Worm (Caenorhabditis elegans) whole organism, late embryonic: ENCODE results near the gene rpl-21.

Experiments
- C38D4.7 ChIP-seq: fragments of 200-800 bp; sonication (Bioruptor generic); optimal IDR thresholded peaks from 2 replicates; lab custom pipeline; 2018; ENCODE audit warnings: mild to moderate bottlenecking, missing genetic modification characterization, moderate library complexity, missing compliant biosample characterization
- K09A11.1 ChIP-seq: sonication (generic microtip); optimal IDR thresholded peaks from 2 replicates; lab custom pipeline; 2017; ENCODE audit warnings: antibody characterized with exemption, mild to moderate bottlenecking, missing genetic modification characterization, missing compliant biosample characterization; ENCODE audit not compliant: insufficient read depth
- T23F11.4 ChIP-seq: fragments of 200-800 bp; sonication (Bioruptor generic); optimal IDR thresholded peaks from 2 replicates; lab custom pipeline; 2018; ENCODE audit warnings: mild to moderate bottlenecking, missing genetic modification characterization, missing compliant biosample characterization
- Y22D7AL.16 ChIP-seq: sonication (generic microtip); optimal IDR thresholded peaks from 2 replicates; lab custom pipeline; 2016; ENCODE audit warnings: missing genetic modification characterization, missing compliant biosample characterization
- ahr-1 ChIP-seq: sonication (generic microtip); optimal IDR thresholded peaks from 2 replicates; lab custom pipeline; 2016; ENCODE audit warnings: missing genetic modification characterization, missing compliant biosample characterization
- ama-1 ChIP-seq: fragments of 150-350 bp; optimal IDR thresholded peaks from 2 replicates; lab custom pipeline; 2014
- ceh-14 ChIP-seq: sonication (generic microtip); optimal IDR thresholded peaks from 2 replicates; lab custom pipeline; 2016; ENCODE audit warnings: missing genotype, missing genetic modification characterization, missing compliant biosample characterization
- ceh-2 ChIP-seq: sonication (generic microtip); optimal IDR thresholded peaks from 2 replicates; lab custom pipeline; 2016; ENCODE audit warnings: missing genotype, missing genetic modification characterization, missing compliant biosample characterization
- ceh-22 ChIP-seq: sonication (generic microtip); optimal IDR thresholded peaks from 2 replicates; lab custom pipeline; 2017; ENCODE audit warnings: missing biosample characterization, missing genetic modification characterization
- ceh-24 ChIP-seq: sonication (generic microtip); optimal IDR thresholded peaks from 2 replicates; lab custom pipeline; 2016; ENCODE audit warnings: mild to moderate bottlenecking, missing genetic modification characterization, missing compliant biosample characterization
- ceh-30 ChIP-seq: fragments of 150-350 bp; optimal IDR thresholded peaks from 2 replicates; lab custom pipeline; 2014; ENCODE audit warnings: missing biosample characterization, missing genetic modification characterization
- ceh-48 ChIP-seq: sonication (generic microtip); optimal IDR thresholded peaks from 2 replicates; lab custom pipeline; 2016; ENCODE audit warnings: missing genetic modification characterization, inconsistent platforms, missing compliant biosample characterization
- ceh-6 ChIP-seq: fragments of 200-800 bp; sonication (Bioruptor generic); optimal IDR thresholded peaks from 2 replicates; lab custom pipeline; 2018; ENCODE audit warnings: mild to moderate bottlenecking, missing genetic modification characterization, missing compliant biosample characterization
- ceh-9 ChIP-seq: sonication (generic microtip); optimal IDR thresholded peaks from 2 replicates; lab custom pipeline; 2016; ENCODE audit warnings: mild to moderate bottlenecking, missing genetic modification characterization, inconsistent platforms, missing compliant biosample characterization
- dmd-4 ChIP-seq: sonication (generic microtip); optimal IDR thresholded peaks from 2 replicates; lab custom pipeline; 2016; ENCODE audit warnings: borderline replicate concordance, missing genetic modification characterization, missing compliant biosample characterization
- fax-1 ChIP-seq: sonication (generic microtip); optimal IDR thresholded peaks from 2 replicates; lab custom pipeline; 2016; ENCODE audit warnings: missing genotype, missing genetic modification characterization, missing compliant biosample characterization
- fkh-6 ChIP-seq: sonication (generic microtip); optimal IDR thresholded peaks from 2 replicates; lab custom pipeline; 2016; ENCODE audit warnings: missing genetic modification characterization, missing compliant biosample characterization
- hlh-13 ChIP-seq: fragments of 200-800 bp; sonication (Bioruptor generic); optimal IDR thresholded peaks from 2 replicates; lab custom pipeline; 2018; ENCODE audit warnings: mild to moderate bottlenecking, missing genetic modification characterization, missing compliant biosample characterization
- hlh-30 ChIP-seq: sonication (generic microtip); optimal IDR thresholded peaks from 2 replicates; lab custom pipeline; 2017; ENCODE audit warnings: antibody characterized with exemption, missing genetic modification characterization, missing compliant biosample characterization; ENCODE audit not compliant: insufficient read depth
- hlh-6 ChIP-seq: sonication (generic microtip); optimal IDR thresholded peaks from 2 replicates; lab custom pipeline; 2016; ENCODE audit warnings: missing genotype, missing genetic modification characterization, missing compliant biosample characterization
- hlh-8 ChIP-seq: sonication (generic microtip); optimal IDR thresholded peaks from 2 replicates; lab custom pipeline; 2016; ENCODE audit warnings: missing genotype, missing genetic modification characterization, missing compliant biosample characterization
- lim-6 ChIP-seq: sonication (generic microtip); optimal IDR thresholded peaks from 2 replicates; lab custom pipeline; 2016; ENCODE audit warnings: missing genetic modification characterization, missing compliant biosample characterization
- nfya-1 ChIP-seq: sonication (generic microtip); optimal IDR thresholded peaks from 2 replicates; lab custom pipeline; 2017; ENCODE audit warnings: missing genetic modification characterization, mild to moderate bottlenecking, missing compliant biosample characterization, antibody characterized with exemption, moderate library complexity
- nhr-232 ChIP-seq: sonication (generic microtip); optimal IDR thresholded peaks from 2 replicates; lab custom pipeline; 2016; ENCODE audit warnings: missing genetic modification characterization, missing compliant biosample characterization
- odd-2 ChIP-seq: sonication (generic microtip); optimal IDR thresholded peaks from 2 replicates; lab custom pipeline; 2017; ENCODE audit warnings: antibody characterized with exemption, mild to moderate bottlenecking, missing genetic modification characterization, missing compliant biosample characterization
- pag-3 ChIP-seq: sonication (generic microtip); optimal IDR thresholded peaks from 2 replicates; lab custom pipeline; 2016; ENCODE audit warnings: missing compliant biosample characterization, missing genetic modification characterization, borderline replicate concordance
- pat-9 ChIP-seq: fragments of 200-800 bp; sonication (Bioruptor generic); optimal IDR thresholded peaks from 2 replicates; lab custom pipeline; 2018; ENCODE audit warnings: mild to moderate bottlenecking, missing genetic modification characterization, moderate library complexity, missing compliant biosample characterization
- pax-1 ChIP-seq: fragments of 150-350 bp; optimal IDR thresholded peaks from 2 replicates; lab custom pipeline; 2014; ENCODE audit warnings: missing biosample characterization, missing genetic modification characterization
- pha-4 ChIP-seq: fragments of 150-350 bp; optimal IDR thresholded peaks from 2 replicates; lab custom pipeline; 2018; ENCODE audit warnings: missing biosample characterization, missing genetic modification reagents, missing genetic modification characterization
- pros-1 ChIP-seq: fragments of 150-350 bp; optimal IDR thresholded peaks from 2 replicates; lab custom pipeline; 2014; ENCODE audit warnings: missing biosample characterization, missing genetic modification reagents, missing genetic modification characterization
- ref-2 ChIP-seq: sonication (generic microtip); optimal IDR thresholded peaks from 2 replicates; lab custom pipeline; 2016; ENCODE audit warnings: missing genetic modification characterization, missing compliant biosample characterization
- rnt-1 ChIP-seq: sonication (generic microtip); optimal IDR thresholded peaks from 2 replicates; lab custom pipeline; 2016; ENCODE audit warnings: missing genetic modification characterization, missing compliant biosample characterization
- sdc-2 ChIP-seq: sonication (generic microtip); optimal IDR thresholded peaks from 2 replicates; lab custom pipeline; 2016; ENCODE audit warnings: missing genotype, missing genetic modification characterization, missing compliant biosample characterization
- sox-4 ChIP-seq: sonication (generic microtip); optimal IDR thresholded peaks from 2 replicates; lab custom pipeline; 2017; ENCODE audit warnings: mild to moderate bottlenecking, missing genetic modification characterization, inconsistent platforms, missing compliant biosample characterization
- syd-9 ChIP-seq: sonication (generic microtip); optimal IDR thresholded peaks from 2 replicates; lab custom pipeline; 2016; ENCODE audit warnings: mild to moderate bottlenecking, missing genetic modification characterization, moderate library complexity, missing compliant biosample characterization
- tbx-7 ChIP-seq: sonication (generic microtip); optimal IDR thresholded peaks from 2 replicates; lab custom pipeline; 2016; ENCODE audit warnings: missing genotype, missing genetic modification characterization, missing compliant biosample characterization
- unc-3 ChIP-seq, 2 experiments: fragments of 200-800 bp in 1 of 2; sonication (Bioruptor generic) in 1 of 2; sonication (generic microtip) in 1 of 2; conservative IDR thresholded peaks in 1 of 2; optimal IDR thresholded peaks in 1 of 2; 2 replicates each; pipeline versions ENCODE4 v1.3.6 to Lab custom; 2016 to 2022; ENCODE audit warnings: missing compliant biosample characterization in 2 of 2, missing genetic modification characterization in 2 of 2, missing genetic modification reagents in 1 of 2
- unc-55 ChIP-seq: sonication (generic microtip); optimal IDR thresholded peaks from 2 replicates; lab custom pipeline; 2017; ENCODE audit warnings: missing biosample characterization, missing genetic modification reagents, missing genetic modification characterization
- unc-86 ChIP-seq: sonication (generic microtip); optimal IDR thresholded peaks from 2 replicates; lab custom pipeline; 2016; ENCODE audit warnings: missing genetic modification characterization, missing compliant biosample characterization

Gene rpl-21

DNA sequence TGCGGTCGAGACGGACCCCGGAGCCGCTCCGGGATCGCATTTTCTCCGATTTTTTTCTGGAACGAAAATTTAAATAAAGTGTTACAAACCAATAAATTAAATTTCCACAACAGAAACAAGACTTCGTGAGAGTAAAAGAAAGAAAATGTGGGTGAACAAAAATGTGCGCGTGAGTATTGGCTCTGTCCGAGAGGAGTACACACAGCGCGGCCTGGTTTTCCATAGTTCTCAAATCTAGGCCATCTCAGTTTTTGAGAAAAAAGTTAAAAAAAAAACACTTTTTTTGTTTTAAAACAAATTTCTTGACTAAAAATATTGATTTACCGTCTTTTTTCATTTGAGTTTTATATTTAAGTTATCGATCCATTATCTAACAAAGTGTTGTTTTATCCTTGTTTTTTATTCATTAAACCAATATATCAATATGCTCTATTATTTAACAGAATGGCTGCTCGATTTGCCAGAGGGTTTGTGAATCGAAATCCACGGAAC lies 14.6 kb upstream of the rpl-21 start, which contains the start of the genes C14B9.8 and mrpl-18 (continued):
- TF ChIP-seq ama-1 (lab: Kevin White, UChicago): no peak
- no peak for TF ChIP-seq pax-1 (tag; lab: Kevin White, UChicago)
- no peak for TF ChIP-seq K09A11.1 (tag; lab: Kevin White, UChicago)
- no peak for TF ChIP-seq dmd-4
- TF ChIP-seq tbx-7 (tag; lab: Kevin White, UChicago): peak; percentile 98
- TF ChIP-seq ceh-22 (tag; lab: Kevin White, UChicago): no peak
- TF ChIP-seq ceh-9 (tag; lab: Kevin White, UChicago): no peak
- no peak for TF ChIP-seq odd-2 (tag; lab: Kevin White, UChicago)
- peak; percentile 52 for TF ChIP-seq sdc-2 (tag; lab: Kevin White, UChicago)
- peak; percentile 74 for TF ChIP-seq fax-1 (tag; lab: Kevin White, UChicago)
- TF ChIP-seq pha-4 (tag; lab: Kevin White, UChicago): no peak
- TF ChIP-seq C38D4.7 (GFP tag; lab: Kevin White, UChicago): no peak
- peak; percentile 81 for TF ChIP-seq hlh-8 (tag; lab: Kevin White, UChicago)
- no peak for TF ChIP-seq ceh-30 (tag; lab: Kevin White, UChicago)
- TF ChIP-seq pros-1: no peak
- TF ChIP-seq ceh-48 (tag; lab: Kevin White, UChicago): no peak
- TF ChIP-seq hlh-6 (tag; lab: Kevin White, UChicago): no peak
- no peak for TF ChIP-seq pat-9
- TF ChIP-seq ceh-14 (tag; lab: Kevin White, UChicago): peak; percentile 2
- peak; percentile 63 for TF ChIP-seq lim-6
- TF ChIP-seq ref-2 (tag; lab: Kevin White, UChicago): peak; percentile 83
- TF ChIP-seq syd-9: no peak
- TF ChIP-seq ahr-1 (tag; lab: Kevin White, UChicago): peak; percentile 56
- TF ChIP-seq ceh-2 (tag; lab: Kevin White, UChicago): peak; percentile 94
- TF ChIP-seq nhr-232 (tag; lab: Kevin White, UChicago): no peak
- no peak for TF ChIP-seq unc-55 (GFP tag; lab: Kevin White, UChicago)
- TF ChIP-seq, all 69 proteins: peak for 25

DNA sequence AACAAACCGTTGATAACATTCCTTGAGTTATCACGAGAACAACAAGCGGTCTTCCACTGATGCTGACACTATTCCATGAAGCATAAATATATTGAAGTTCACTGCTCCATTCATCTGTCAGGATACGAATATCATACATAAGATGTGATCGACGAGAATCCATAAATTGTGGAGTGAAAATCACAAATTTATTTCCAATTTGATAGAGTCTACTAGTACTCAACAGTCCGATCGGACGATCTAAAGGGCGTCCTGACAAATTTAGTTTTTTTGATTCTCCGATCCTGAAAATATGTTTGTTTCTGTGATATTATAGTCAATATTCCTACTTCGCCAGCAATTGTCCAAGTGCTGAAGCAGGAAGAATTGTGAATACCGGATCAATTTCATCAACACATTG lies 12.2 kb upstream of the rpl-21 start:
- TF ChIP-seq unc-3 (GFP tag; conservative IDR thresholded peaks at IDR 0.05; lab: Robert Waterston, UW): no peak
- TF ChIP-seq unc-3 (tag; optimal IDR thresholded peaks at IDR 0.05; lab: Kevin White, UChicago): no peak
- TF ChIP-seq sox-4 (tag; lab: Kevin White, UChicago): no peak
- TF ChIP-seq pat-9: no peak
- no peak for TF ChIP-seq pax-1 (tag; lab: Kevin White, UChicago)
- TF ChIP-seq hlh-6 (tag; lab: Kevin White, UChicago): no peak
- TF ChIP-seq ceh-30 (tag; lab: Kevin White, UChicago): no peak
- no peak for TF ChIP-seq ceh-24 (tag; lab: Kevin White, UChicago)
- TF ChIP-seq rnt-1 (tag; lab: Kevin White, UChicago): no peak
- no peak for TF ChIP-seq hlh-13
- TF ChIP-seq odd-2 (tag; lab: Kevin White, UChicago): no peak
- TF ChIP-seq unc-86: no peak
- no peak for TF ChIP-seq pros-1
- TF ChIP-seq pha-4 (tag; lab: Kevin White, UChicago): no peak
- no peak for TF ChIP-seq tbx-7 (tag; lab: Kevin White, UChicago)
- no peak for TF ChIP-seq Y22D7AL.16 (tag; lab: Kevin White, UChicago)

DNA sequence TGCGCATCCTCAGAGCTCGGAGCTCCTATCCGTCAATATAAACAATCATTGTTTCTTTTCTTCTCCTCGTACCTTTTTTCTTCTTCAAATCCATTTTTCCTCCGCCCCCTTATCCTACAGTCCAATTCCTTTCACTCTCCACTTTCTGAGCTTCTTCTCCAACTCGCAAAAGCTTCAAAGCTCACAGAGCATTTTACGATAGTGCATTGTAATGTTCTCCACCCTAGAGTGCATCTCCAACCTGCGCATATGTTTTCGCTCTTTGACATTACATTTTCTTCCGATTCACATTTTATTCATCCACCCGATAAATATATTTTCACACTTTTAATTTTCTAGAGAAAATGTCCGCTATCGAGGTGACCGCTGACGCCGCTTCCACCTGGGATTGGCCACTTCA lies 7.8 kb upstream of the rpl-21 start, which contains the start of gene hsp-12.2:
Gene hsp-12.2 (plus strand): TSS at position 301 of the 400 bp plus-strand sequence.
- TF ChIP-seq hlh-8 (tag; lab: Kevin White, UChicago): no peak
- no peak for TF ChIP-seq ceh-30 (tag; lab: Kevin White, UChicago)
- TF ChIP-seq hlh-6 (tag; lab: Kevin White, UChicago): no peak

DNA sequence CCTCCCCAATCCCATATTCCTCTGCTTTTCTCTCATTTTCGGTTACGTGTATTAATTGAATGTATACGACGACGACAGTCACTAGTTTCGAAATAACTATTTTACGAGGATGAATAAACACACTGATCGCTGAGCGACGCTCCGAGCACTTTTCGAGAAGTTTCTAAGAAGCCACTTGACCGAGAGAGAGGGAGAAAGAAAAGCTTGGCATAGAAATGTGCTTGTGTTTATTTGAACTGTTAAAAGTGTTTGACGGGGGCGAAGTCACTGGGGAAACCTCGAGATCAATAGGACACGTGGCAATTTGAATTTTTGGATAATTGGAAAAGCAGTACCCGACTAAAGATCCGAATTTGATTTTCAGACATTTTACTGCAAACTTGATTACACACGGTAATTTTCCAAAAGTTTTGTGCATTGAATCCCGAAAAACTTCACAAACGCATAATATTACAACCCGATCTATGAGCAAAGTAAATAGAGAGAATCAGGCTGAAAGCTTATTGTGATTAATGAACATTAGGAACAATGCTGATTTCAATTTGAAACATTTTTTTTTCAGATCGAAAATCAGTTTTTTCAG lies 6.6 kb upstream of the rpl-21 start:
- TF ChIP-seq ceh-22 (tag; lab: Kevin White, UChicago): peak; percentile 61
- TF ChIP-seq hlh-8 (tag; lab: Kevin White, UChicago): no peak
- peak; percentile 7 for TF ChIP-seq nfya-1 (tag; lab: Kevin White, UChicago)
- TF ChIP-seq hlh-30 (tag; lab: Kevin White, UChicago): peak; percentile 33
- peak; percentile 73 for TF ChIP-seq pax-1 (tag; lab: Kevin White, UChicago)
- TF ChIP-seq unc-3 (GFP tag; conservative IDR thresholded peaks at IDR 0.05; lab: Robert Waterston, UW): no peak
- no peak for TF ChIP-seq unc-3 (tag; optimal IDR thresholded peaks at IDR 0.05; lab: Kevin White, UChicago)
- TF ChIP-seq ceh-48 (tag; lab: Kevin White, UChicago): no peak
- TF ChIP-seq pag-3: no peak
- TF ChIP-seq pha-4 (tag; lab: Kevin White, UChicago): no peak
- TF ChIP-seq ceh-6 (GFP tag; lab: Kevin White, UChicago): no peak
- no peak for TF ChIP-seq tbx-7 (tag; lab: Kevin White, UChicago)
- TF ChIP-seq fkh-6: no peak
- TF ChIP-seq Y22D7AL.16 (tag; lab: Kevin White, UChicago): no peak
- peak; percentile 24 for TF ChIP-seq ama-1 (lab: Kevin White, UChicago)
- TF ChIP-seq T23F11.4 (GFP tag; lab: Kevin White, UChicago): no peak
- no peak for TF ChIP-seq ref-2 (tag; lab: Kevin White, UChicago)
- no peak for TF ChIP-seq sdc-2 (tag; lab: Kevin White, UChicago)
- TF ChIP-seq, all 69 proteins: peak for 5
